Worm (Caenorhabditis elegans) whole organism, L4 larva: ENCODE measurements around the gene C06H5.14.

Experiments
- daf-8 ChIP-seq: fragments of 200-800 bp; sonication (Bioruptor generic); IDR thresholded peaks from 2 replicates; pipeline ENCODE4 v1.3.6; 2022; ENCODE audit warnings: missing genetic modification characterization, missing compliant biosample characterization
- egl-27 ChIP-seq: sonication (generic microtip); optimal IDR thresholded peaks from 3 replicates; lab custom pipeline; 2017; ENCODE audit warnings: missing biosample characterization, missing genetic modification reagents, missing genetic modification characterization
- fos-1 ChIP-seq: fragments of 150-350 bp; optimal IDR thresholded peaks from 2 replicates; lab custom pipeline; 2014; ENCODE audit warnings: missing biosample characterization, missing genetic modification characterization
- hif-1 ChIP-seq, 2 experiments: sonication (generic microtip); optimal IDR thresholded peaks; 2 replicates each; lab custom pipeline; 2016 to 2017; ENCODE audit warnings: missing compliant biosample characterization in 2 of 2, missing genetic modification characterization in 2 of 2, missing genetic modification reagents in 2 of 2, missing genotype in 2 of 2, mild to moderate bottlenecking in 1 of 2
- hmg-1.1 ChIP-seq: fragments of 200-800 bp; sonication (Bioruptor generic); IDR thresholded peaks from 2 replicates; pipeline ENCODE4 v1.3.6; 2022; ENCODE audit warnings: missing genetic modification reagents, missing genetic modification characterization, missing compliant biosample characterization
- mep-1 ChIP-seq: fragments of 150-350 bp; sonication (generic microtip); optimal IDR thresholded peaks from 3 replicates; lab custom pipeline; 2014; ENCODE audit warnings: missing biosample characterization, missing genetic modification characterization
- unc-130 ChIP-seq: sonication (generic microtip); optimal IDR thresholded peaks from 2 replicates; lab custom pipeline; 2016; ENCODE audit warnings: missing genetic modification reagents, missing genetic modification characterization, missing compliant biosample characterization
- unc-39 ChIP-seq: sonication (generic microtip); optimal IDR thresholded peaks from 2 replicates; lab custom pipeline; 2017; ENCODE audit warnings: missing biosample characterization, missing genetic modification characterization
- zfp-2 ChIP-seq: sonication (generic microtip); optimal IDR thresholded peaks from 2 replicates; lab custom pipeline; 2016; ENCODE audit warnings: mild to moderate bottlenecking, missing genetic modification characterization, missing compliant biosample characterization

- TF ChIP-seq hif-1 (tag; optimal IDR thresholded peaks at IDR 0.05; lab: Kevin White, UChicago) (no peak), zfp-2 (tag; lab: Kevin White, UChicago) (no peak), fos-1 (tag; lab: Kevin White, UChicago) (no peak), egl-27 (no peak), daf-8 (GFP tag; lab: Robert Waterston, UW) (no peak), mep-1 (no peak), hmg-1.1 (GFP tag; lab: Robert Waterston, UW) (no peak), unc-39 (tag; lab: Kevin White, UChicago) (no peak), unc-130 (GFP tag; lab: Kevin White, UChicago) (no peak)
These were observed 31.9 kb downstream of the C06H5.14 start for ce11 chrV:17935857-17936256.
